Fruit fly (Drosophila melanogaster): ENCODE results near the gene Ulp1.

Ulp1 gene

DNA sequence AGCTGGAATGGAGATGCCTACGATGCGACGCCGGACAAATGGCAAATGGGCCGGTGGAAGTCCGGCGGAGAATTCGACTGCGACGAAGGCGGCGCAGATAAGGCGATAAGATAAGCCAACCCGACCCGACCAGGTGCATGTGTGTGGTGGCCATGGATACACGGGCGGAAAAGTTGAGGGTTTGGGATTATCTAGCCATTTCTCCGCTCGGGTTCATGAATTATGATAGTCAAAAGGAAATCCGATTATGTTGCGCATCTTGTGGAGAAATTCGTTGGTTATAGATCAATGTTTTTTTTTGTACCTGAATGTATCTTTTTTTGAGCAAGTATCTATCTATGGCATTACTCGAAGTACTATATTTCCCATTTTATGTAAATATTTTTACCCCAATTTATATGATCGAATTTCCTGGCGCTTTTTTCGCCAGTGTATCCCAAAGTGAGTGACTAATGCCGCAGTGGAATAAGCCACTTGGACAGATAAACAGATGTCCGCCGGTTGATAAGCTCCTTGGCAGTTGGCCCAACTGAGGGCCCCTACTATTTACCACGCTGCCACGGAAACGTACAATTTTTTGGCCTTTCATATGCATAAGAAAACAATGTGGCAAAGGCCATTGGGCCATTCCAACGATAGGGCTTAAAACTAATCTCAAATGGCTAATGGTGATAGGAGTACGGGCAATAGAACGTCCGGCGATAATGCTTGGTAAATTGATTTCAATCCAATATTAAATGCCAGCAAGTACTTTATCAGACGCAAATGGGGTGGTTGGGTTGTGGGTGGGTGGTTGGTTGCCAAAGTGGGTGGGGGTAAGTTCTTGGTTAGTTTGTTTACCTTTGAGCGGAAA is 39.4 kb upstream of the Ulp1 start, which contains the start of gene CG7992 (continued):
- 0 out of 2 replicates have a peak, but pooled peaks have one; percentile 27 for TF ChIP-seq E2f1 (GFP tag; IDR thresholded peaks at IDR 0.05)
- TF ChIP-seq CG34376 (GFP tag; optimal IDR thresholded peaks at IDR 0.05): peak; percentile 97
- no peak for TF ChIP-seq danr (GFP tag; IDR thresholded peaks at IDR 0.05)
- TF ChIP-seq sisA (GFP tag; IDR thresholded peaks at IDR 0.05): 0 out of 2 replicates have a peak, but pooled peaks have one; percentile 37
- TF ChIP-seq CG7357 (GFP tag; IDR thresholded peaks at IDR 0.05): peak; percentile 25; the same call in 1 of the 3 replicates
- TF ChIP-seq Med (GFP tag): peak; percentile 87
- no peak for TF ChIP-seq CG3407 (GFP tag; optimal IDR thresholded peaks at IDR 0.05)
- TF ChIP-seq CG15696 (tag; optimal IDR thresholded peaks at IDR 0.05): no peak
- peak; percentile 12 for TF ChIP-seq vfl (GFP tag; optimal IDR thresholded peaks at IDR 0.05)
- TF ChIP-seq Atf6 (GFP tag; IDR thresholded peaks at IDR 0.05): no peak; the same call in 1 of the 2 replicates
- no peak for TF ChIP-seq gcm (GFP tag; optimal IDR thresholded peaks at IDR 0.05)
- TF ChIP-seq CG17802 (tag; optimal IDR thresholded peaks at IDR 0.05): no peak
- no peak for TF ChIP-seq H15 (GFP tag; IDR thresholded peaks at IDR 0.05)
- no peak for TF ChIP-seq chn (GFP tag; optimal IDR thresholded peaks at IDR 0.05)
- peak; percentile 53 for TF ChIP-seq D19B (GFP tag; optimal IDR thresholded peaks at IDR 0.05)
- TF ChIP-seq CG8944 (GFP tag; optimal IDR thresholded peaks at IDR 0.05): peak; percentile 40
- TF ChIP-seq CG17361 (GFP tag; IDR thresholded peaks at IDR 0.05): peak; percentile 76
- peak; percentile 58 for TF ChIP-seq slp2 (GFP tag; optimal IDR thresholded peaks at IDR 0.05)
- TF ChIP-seq CG6791 (GFP tag; IDR thresholded peaks at IDR 0.05; ENCODE audit: partially characterized antibody): no peak
- peak; percentile 50 for TF ChIP-seq CG12104 (GFP tag; optimal IDR thresholded peaks at IDR 0.05)
- TF ChIP-seq Nf-YC (tag; optimal IDR thresholded peaks at IDR 0.05): peak; percentile 9
- no peak for TF ChIP-seq NC2α (GFP tag; optimal IDR thresholded peaks at IDR 0.05)
- TF ChIP-seq CG3838 (GFP tag; optimal IDR thresholded peaks at IDR 0.05): no peak
- 0 out of 4 replicates have a peak, but pooled peaks have one; percentile 13 for TF ChIP-seq Gug (GFP tag; IDR thresholded peaks at IDR 0.05)
- no peak; the same call in 1 of the 2 replicates for TF ChIP-seq CG4730 (GFP tag; IDR thresholded peaks at IDR 0.05)
- no peak for TF ChIP-seq dmrt11E (tag; optimal IDR thresholded peaks at IDR 0.05)
- peak; percentile 77 for TF ChIP-seq lilli (GFP tag; optimal IDR thresholded peaks at IDR 0.05)
- no peak for TF ChIP-seq sens-2 (GFP tag; IDR thresholded peaks at IDR 0.05)
- TF ChIP-seq unpg (GFP tag; optimal IDR thresholded peaks at IDR 0.05): peak; percentile 48
- no peak for TF ChIP-seq oc (tag; optimal IDR thresholded peaks at IDR 0.05)
- TF ChIP-seq CG6175 (GFP tag; IDR thresholded peaks at IDR 0.05): no peak
- TF ChIP-seq BtbVII (GFP tag; optimal IDR thresholded peaks at IDR 0.05): peak; percentile 72
- TF ChIP-seq ash1 (GFP tag; optimal IDR thresholded peaks at IDR 0.05): no peak
- no peak for TF ChIP-seq Hand (GFP tag; optimal IDR thresholded peaks at IDR 0.05)
- TF ChIP-seq abd-A (tag; optimal IDR thresholded peaks at IDR 0.05): no peak
- no peak for TF ChIP-seq CTCF (GFP tag; optimal IDR thresholded peaks at IDR 0.05)
- TF ChIP-seq CG9876 (GFP tag; optimal IDR thresholded peaks at IDR 0.05): peak; percentile 10
- peak; percentile 1 for TF ChIP-seq CG14710 (tag; optimal IDR thresholded peaks at IDR 0.05)
- peak; percentile 63 for TF ChIP-seq CG6689 (GFP tag; IDR thresholded peaks at IDR 0.05)
- no peak for TF ChIP-seq klu (GFP tag; IDR thresholded peaks at IDR 0.05)
- TF ChIP-seq Oaz (GFP tag; IDR thresholded peaks at IDR 0.05): 0 out of 2 replicates have a peak, but pooled peaks have one; percentile 21
- peak; percentile 27 for TF ChIP-seq CG12219 (GFP tag; optimal IDR thresholded peaks at IDR 0.05)
- TF ChIP-seq CG31224 (GFP tag; IDR thresholded peaks at IDR 0.05): no peak
- no peak for TF ChIP-seq CG17186 (GFP tag; optimal IDR thresholded peaks at IDR 0.05)
- TF ChIP-seq CG34224 (GFP tag; IDR thresholded peaks at IDR 0.05; ENCODE audit: partially characterized antibody): no peak
- TF ChIP-seq CG15011 (GFP tag; optimal IDR thresholded peaks at IDR 0.05): peak; percentile 43
- TF ChIP-seq wek (GFP tag; optimal IDR thresholded peaks at IDR 0.05): no peak
- peak; percentile 35 for TF ChIP-seq CG1602 (GFP tag; optimal IDR thresholded peaks at IDR 0.05)
- no peak for TF ChIP-seq Hr39 (optimal IDR thresholded peaks at IDR 0.05)
- no peak for TF ChIP-seq BEAF-32 (GFP tag; optimal IDR thresholded peaks at IDR 0.05)

All from whole organism, embryonic.